Fruit fly (Drosophila melanogaster): ENCODE data around the gene SWIP.

The SWIP gene

DNA sequence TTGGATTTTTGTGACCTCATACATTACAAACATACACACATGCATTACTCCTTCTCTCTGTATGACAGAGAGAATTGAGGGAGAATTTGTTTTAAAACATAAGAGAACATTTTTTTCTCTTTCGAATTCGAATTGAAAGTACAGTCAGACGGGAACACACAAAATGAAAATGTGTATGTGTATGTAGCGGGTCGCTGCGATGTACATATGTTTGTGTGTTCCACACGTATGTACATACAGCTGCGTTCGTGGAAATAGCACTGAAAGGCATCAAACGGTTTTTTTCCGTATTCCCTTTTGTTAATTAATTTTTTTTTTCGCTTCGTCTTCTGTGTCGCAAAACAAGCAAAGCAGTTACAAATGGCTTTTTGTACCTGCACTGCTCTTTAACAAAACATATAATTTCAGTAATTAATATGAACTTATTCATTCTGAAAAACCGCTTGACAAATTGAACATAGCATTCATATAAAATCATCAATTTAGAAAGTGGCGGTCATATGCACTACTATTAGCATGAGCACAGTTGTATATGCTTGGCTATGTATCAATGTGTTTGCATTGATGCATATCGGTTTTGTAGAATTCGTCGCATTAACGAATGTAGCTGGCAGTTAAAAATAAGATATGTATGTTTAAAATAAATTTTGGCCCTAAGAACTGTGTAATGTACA lies 19.2 kb downstream of the SWIP start:
- TF ChIP-seq CG8301 (tag; optimal IDR thresholded peaks at IDR 0.05), result peak; percentile 98
- peak; percentile 95 for TF ChIP-seq D1 (tag; optimal IDR thresholded peaks at IDR 0.05)
- peak; percentile 93 for TF ChIP-seq CG13204 (GFP tag; optimal IDR thresholded peaks at IDR 0.05)
- TF ChIP-seq CG32121 (GFP tag; IDR thresholded peaks at IDR 0.05), result peak; percentile 96
- TF ChIP-seq CG4496 (GFP tag; IDR thresholded peaks at IDR 0.05), result peak; percentile 94
- peak; percentile 99 for TF ChIP-seq CG14655 (GFP tag; optimal IDR thresholded peaks at IDR 0.05)
- peak; percentile 97 for TF ChIP-seq CG34367 (tag; optimal IDR thresholded peaks at IDR 0.05)
- peak; percentile 90 for TF ChIP-seq CG12605 (GFP tag; IDR thresholded peaks at IDR 0.05)
- TF ChIP-seq CG9948 (tag; optimal IDR thresholded peaks at IDR 0.05), result peak; percentile 97
- TF ChIP-seq CG15710 (tag; optimal IDR thresholded peaks at IDR 0.05), result peak; percentile 97
- peak; percentile 89 for TF ChIP-seq Ets98B (GFP tag; IDR thresholded peaks at IDR 0.05)
- TF ChIP-seq EcR (GFP tag; optimal IDR thresholded peaks at IDR 0.05), result peak; percentile 6
- peak; percentile 94 for TF ChIP-seq gl (tag; optimal IDR thresholded peaks at IDR 0.05)
- TF ChIP-seq Pif1B (GFP tag; optimal IDR thresholded peaks at IDR 0.05), result peak; percentile 95
- TF ChIP-seq CG8159 (tag; optimal IDR thresholded peaks at IDR 0.05), result peak; percentile 98
- peak; percentile 86 for TF ChIP-seq rn (GFP tag; IDR thresholded peaks at IDR 0.05)
- TF ChIP-seq Snoo (tag; optimal IDR thresholded peaks at IDR 0.05), result peak; percentile 96
- peak; percentile 96 for TF ChIP-seq fd96Ca (GFP tag; IDR thresholded peaks at IDR 0.05)
- TF ChIP-seq CG10348 (GFP tag; IDR thresholded peaks at IDR 0.05), result peak; percentile 79
- TF ChIP-seq Pif1A (GFP tag; optimal IDR thresholded peaks at IDR 0.05), result peak; percentile 97
- peak; percentile 95 for TF ChIP-seq CG17806 (tag; optimal IDR thresholded peaks at IDR 0.05)

DNA sequence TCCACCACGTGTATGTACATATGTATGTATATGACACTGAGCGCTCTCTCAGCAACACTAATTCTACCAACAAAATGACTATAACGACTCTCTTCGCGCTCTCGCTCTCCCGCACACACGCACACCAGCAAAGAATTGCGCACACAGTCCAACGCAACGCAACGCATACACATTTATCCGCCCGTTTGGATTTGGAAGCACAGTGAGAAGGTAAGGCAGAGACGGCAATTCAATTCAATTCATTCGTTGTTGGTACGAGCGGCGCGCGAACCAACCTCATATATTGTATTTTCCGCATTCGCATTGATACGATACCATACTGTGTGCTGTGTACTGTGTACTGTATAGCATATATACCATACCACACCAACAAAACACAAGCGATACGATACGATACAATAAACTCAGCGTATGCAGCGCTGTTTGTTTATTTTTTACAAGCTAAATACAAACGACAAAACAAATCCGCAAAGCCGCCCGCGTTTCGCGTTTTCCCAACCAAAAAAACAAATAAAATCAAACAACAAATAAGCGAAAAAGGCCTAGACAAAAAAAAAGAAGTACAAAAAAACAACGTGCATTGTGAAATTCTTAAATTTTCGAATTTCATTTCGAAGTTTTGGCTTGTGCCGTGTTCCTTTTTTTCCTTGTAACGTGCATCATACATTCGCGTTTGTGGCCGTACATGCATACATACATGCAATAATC lies 20.1 kb downstream of the SWIP start, which contains the start of the genes CG9921 and Dsp1:
CG9921 (minus strand) TSS at position 167 of the 708 bp plus-strand sequence.
Dsp1 (plus strand) TSS at position 179 of the 708 bp plus-strand sequence.
- TF ChIP-seq CG17806 (tag; optimal IDR thresholded peaks at IDR 0.05) (no peak), CG12605 (GFP tag; IDR thresholded peaks at IDR 0.05) (0 out of 2 replicates have a peak, but pooled peaks have one; percentile 30), D1 (tag; optimal IDR thresholded peaks at IDR 0.05) (no peak), CG32121 (GFP tag; IDR thresholded peaks at IDR 0.05) (no peak), Ets98B (GFP tag; IDR thresholded peaks at IDR 0.05) (peak; percentile 35; the same call in 1 of the 2 replicates), fd96Ca (GFP tag; IDR thresholded peaks at IDR 0.05) (peak; percentile 54; the same call in 1 of the 3 replicates), CG8301 (tag; optimal IDR thresholded peaks at IDR 0.05) (no peak), Pif1A (GFP tag; optimal IDR thresholded peaks at IDR 0.05) (no peak), CG15710 (tag; optimal IDR thresholded peaks at IDR 0.05) (no peak), CG14655 (GFP tag; optimal IDR thresholded peaks at IDR 0.05) (peak; percentile 3), CG8159 (tag; optimal IDR thresholded peaks at IDR 0.05) (no peak), CG13204 (GFP tag; optimal IDR thresholded peaks at IDR 0.05) (no peak), Snoo (tag; optimal IDR thresholded peaks at IDR 0.05) (no peak), CG10348 (GFP tag; IDR thresholded peaks at IDR 0.05) (no peak), CG4496 (GFP tag; IDR thresholded peaks at IDR 0.05) (peak; percentile 29; the same call in 1 of the 3 replicates), Pif1B (GFP tag; optimal IDR thresholded peaks at IDR 0.05) (no peak), gl (tag; optimal IDR thresholded peaks at IDR 0.05) (no peak), CG34367 (tag; optimal IDR thresholded peaks at IDR 0.05) (no peak), rn (GFP tag; IDR thresholded peaks at IDR 0.05) (no peak), CG9948 (tag; optimal IDR thresholded peaks at IDR 0.05) (no peak), EcR (GFP tag; optimal IDR thresholded peaks at IDR 0.05) (peak; percentile 9)

DNA sequence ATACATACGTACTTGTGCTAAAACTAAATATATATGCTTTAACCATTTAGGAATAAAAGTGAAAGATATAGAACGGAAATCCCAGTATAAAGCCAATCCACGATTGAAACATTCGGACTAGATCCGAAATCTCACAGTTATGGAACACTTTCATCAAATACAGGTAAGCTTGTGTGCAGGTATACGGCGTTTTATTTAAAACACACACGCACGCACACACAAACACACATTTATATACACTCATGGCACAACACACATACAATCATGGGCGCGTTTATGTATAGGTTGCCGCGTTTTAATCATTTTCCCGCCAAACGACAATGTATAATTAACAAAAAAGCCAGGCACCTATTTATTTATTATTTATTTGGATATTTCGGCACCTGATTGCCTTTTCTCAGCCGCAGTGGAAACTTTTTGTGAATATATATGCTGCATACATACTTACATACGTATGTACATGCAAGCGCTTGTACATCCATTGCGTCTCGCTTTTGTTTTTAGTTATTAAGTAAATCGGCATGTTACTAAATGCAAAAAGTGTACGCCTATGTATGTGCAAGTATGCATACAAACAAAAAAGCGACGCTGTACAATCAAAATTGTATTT lies 20.8 kb downstream of the SWIP start:
- TF ChIP-seq Pif1A (GFP tag; optimal IDR thresholded peaks at IDR 0.05) (no peak), D1 (tag; optimal IDR thresholded peaks at IDR 0.05) (no peak), CG14655 (GFP tag; optimal IDR thresholded peaks at IDR 0.05) (no peak), Pif1B (GFP tag; optimal IDR thresholded peaks at IDR 0.05) (no peak), Ets98B (GFP tag; IDR thresholded peaks at IDR 0.05) (no peak), CG10348 (GFP tag; IDR thresholded peaks at IDR 0.05) (no peak), fd96Ca (GFP tag; IDR thresholded peaks at IDR 0.05) (no peak)

DNA sequence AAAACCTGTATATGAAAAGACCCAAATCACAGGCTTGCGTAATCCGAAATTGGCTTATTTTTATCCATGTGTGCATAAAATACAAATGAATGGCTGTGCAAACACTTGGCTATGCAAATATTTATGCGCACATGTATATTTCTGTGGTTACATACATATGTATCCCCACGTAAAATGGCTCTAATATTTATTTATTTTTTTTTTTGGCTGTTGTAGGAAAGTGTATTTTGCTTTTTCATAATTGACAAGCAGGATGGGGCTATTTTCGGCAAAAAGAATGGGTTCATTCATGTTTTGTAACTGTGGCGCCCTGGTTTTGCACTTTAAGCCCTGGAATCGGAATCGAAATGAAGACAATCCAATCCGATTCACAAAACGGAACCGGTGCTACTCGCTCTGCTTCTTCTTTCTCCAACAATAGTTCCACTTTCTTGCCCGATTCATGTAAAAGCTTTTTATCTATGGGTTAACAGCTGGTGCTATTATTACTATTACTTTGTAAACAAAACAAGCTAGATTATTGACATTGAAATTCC lies 21.7 kb downstream of the SWIP start:
- peak; percentile 33 for TF ChIP-seq CG9948 (tag; optimal IDR thresholded peaks at IDR 0.05)
- peak; percentile 64; the same call in 1 of the 2 replicates for TF ChIP-seq CG12605 (GFP tag; IDR thresholded peaks at IDR 0.05)
- TF ChIP-seq CG15710 (tag; optimal IDR thresholded peaks at IDR 0.05), result peak; percentile 55
- TF ChIP-seq CG4496 (GFP tag; IDR thresholded peaks at IDR 0.05), result peak; percentile 93
- TF ChIP-seq Pif1B (GFP tag; optimal IDR thresholded peaks at IDR 0.05), result peak; percentile 77
- TF ChIP-seq EcR (GFP tag; optimal IDR thresholded peaks at IDR 0.05), result no peak
- TF ChIP-seq CG10348 (GFP tag; IDR thresholded peaks at IDR 0.05), result no peak
- peak; percentile 62 for TF ChIP-seq CG17806 (tag; optimal IDR thresholded peaks at IDR 0.05)
- peak; percentile 57 for TF ChIP-seq CG8159 (tag; optimal IDR thresholded peaks at IDR 0.05)
- peak; percentile 61 for TF ChIP-seq rn (GFP tag; IDR thresholded peaks at IDR 0.05)
- TF ChIP-seq Snoo (tag; optimal IDR thresholded peaks at IDR 0.05), result peak; percentile 67
- no peak for TF ChIP-seq CG14655 (GFP tag; optimal IDR thresholded peaks at IDR 0.05)
- TF ChIP-seq fd96Ca (GFP tag; IDR thresholded peaks at IDR 0.05), result peak; percentile 86
- no peak for TF ChIP-seq D1 (tag; optimal IDR thresholded peaks at IDR 0.05)
- TF ChIP-seq Pif1A (GFP tag; optimal IDR thresholded peaks at IDR 0.05), result peak; percentile 80
- TF ChIP-seq CG32121 (GFP tag; IDR thresholded peaks at IDR 0.05), result peak; percentile 90
- no peak for TF ChIP-seq gl (tag; optimal IDR thresholded peaks at IDR 0.05)
- no peak for TF ChIP-seq CG13204 (GFP tag; optimal IDR thresholded peaks at IDR 0.05)
- TF ChIP-seq CG8301 (tag; optimal IDR thresholded peaks at IDR 0.05), result peak; percentile 49
- TF ChIP-seq CG34367 (tag; optimal IDR thresholded peaks at IDR 0.05), result peak; percentile 46
- peak; percentile 87 for TF ChIP-seq Ets98B (GFP tag; IDR thresholded peaks at IDR 0.05)

Measured in whole organism, pupa.